Fruit fly (Drosophila melanogaster): Measurements from ENCODE around the gene CrebB.

The CrebB gene

DNA sequence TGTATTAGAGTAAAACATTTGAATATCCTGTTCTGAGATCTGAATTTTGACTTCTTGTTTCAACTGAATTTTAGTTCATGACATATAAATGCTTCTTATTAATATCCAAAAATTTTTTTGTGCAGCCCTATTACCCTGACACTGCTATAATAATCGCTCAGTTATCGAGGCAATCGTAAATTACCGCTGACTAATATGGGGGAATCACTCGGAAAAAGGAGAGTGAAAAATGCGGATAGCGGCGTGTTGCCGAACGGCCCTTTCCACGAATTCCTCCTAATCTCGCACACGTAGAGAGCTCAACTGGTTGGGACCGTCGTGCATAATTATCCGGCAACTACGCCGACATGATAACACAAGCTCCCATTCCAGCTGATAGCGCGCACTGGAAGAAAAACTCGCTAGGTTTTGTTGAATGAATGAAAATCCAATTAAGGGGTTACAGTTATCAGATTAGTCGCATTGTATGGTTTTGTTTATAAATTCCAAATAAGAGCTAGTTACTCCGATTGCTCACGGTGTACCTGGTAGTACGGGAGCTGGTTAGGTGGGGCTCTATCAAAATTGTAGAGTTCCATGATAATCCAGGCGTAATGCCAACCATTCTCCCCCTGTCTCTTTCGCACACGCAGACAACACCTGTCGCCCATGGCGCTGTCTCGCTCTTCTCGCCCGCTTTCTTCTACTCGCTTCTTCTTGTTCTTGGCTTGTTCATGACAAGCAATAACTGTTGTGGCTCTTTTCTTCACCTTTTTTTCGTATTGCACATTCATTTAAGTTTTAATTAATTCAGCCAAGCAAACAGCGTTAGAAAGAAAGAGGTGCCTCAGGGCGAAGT is 1.9 kb downstream of the CrebB start:
- peak; percentile 89 for TF ChIP-seq noc (tag; optimal IDR thresholded peaks at IDR 0.05)

DNA sequence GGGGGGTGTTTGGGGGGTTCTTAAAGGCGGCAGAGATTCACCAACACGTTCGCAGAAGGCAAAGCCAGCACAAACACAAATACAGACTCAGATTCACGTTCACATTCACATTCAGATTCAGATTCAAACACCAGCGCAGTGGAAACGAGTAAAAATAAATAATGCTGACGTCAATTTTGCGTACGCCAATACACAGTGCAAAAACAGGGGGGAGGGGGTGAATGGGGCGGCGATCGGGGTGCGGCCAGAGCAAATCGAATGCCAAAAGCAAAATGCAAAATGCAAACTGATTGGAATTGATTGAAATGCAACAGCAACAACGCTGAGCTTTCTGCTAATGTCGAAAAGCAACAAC is 2.5 kb downstream of the CrebB start:
- no peak for TF ChIP-seq noc (tag; optimal IDR thresholded peaks at IDR 0.05)

DNA sequence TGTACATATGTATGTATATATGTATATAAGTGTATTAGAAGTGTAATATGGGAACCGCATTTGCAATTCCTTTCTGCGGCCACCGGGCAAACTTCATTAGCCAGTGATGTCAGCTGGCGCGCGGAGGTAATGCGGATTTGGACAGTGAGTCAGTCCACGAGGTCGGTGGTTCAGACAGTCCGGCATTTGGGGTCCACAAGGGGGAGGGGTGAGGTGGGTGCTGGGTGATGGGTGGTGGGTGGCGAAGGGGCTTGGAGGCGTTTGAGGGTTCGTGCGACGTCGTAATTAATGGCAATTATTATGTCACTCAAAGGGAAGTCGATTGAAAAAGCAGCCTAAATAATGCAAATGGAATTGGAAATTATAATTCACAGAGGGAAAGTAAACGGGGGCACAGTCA is 3.6 kb downstream of the CrebB start:
- TF ChIP-seq noc (tag; optimal IDR thresholded peaks at IDR 0.05), result no peak

DNA sequence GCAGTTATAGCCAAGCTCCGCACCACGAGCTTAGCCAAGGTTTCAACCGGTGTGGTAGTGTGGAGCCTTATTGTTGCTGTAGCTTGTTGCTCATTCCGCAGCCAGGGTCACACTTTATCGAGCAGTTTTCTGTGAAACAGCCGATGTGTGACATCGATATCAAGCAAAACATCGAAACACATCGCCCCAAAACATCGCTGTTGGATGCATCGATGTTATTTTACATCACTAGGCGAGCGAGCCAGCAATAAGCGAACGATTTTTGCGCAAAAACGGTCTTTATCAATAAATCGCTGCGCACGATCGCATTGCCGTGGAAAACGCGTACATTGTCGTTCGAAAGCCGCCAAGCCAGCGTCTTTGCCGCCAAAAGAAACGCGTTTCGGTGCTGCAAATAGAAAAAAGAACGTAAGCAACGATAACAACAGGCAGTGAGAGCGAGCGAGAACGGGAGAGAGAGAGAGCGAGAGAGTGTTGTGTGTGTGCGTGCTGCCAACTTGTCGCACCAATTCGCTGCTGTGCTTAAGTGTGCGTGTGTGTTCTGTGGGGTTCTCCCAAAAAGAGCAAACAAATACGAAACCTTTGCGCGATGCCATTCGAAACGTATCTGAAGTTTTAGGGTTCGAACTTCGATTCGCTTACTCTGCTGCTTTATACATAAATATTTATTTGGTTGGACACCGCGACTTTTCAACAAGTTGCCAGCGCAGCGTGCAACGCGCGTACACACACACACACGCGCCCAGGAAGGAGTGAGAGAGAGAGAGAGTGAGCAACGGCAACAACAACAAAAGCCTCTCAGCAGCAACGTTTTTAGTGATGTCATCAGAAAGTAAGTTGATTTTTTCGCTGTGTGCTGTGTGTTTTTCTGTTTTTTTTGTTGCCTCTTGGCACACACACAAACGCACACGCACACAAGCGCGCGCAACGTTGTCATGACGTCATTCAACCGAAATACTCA is 4.9 kb downstream of the CrebB start:
- no peak for TF ChIP-seq noc (tag; optimal IDR thresholded peaks at IDR 0.05)

dm6 chrX:18374421-18374935 is 8.3 kb downstream of the CrebB start:
- TF ChIP-seq noc (tag; optimal IDR thresholded peaks at IDR 0.05), result no peak

DNA sequence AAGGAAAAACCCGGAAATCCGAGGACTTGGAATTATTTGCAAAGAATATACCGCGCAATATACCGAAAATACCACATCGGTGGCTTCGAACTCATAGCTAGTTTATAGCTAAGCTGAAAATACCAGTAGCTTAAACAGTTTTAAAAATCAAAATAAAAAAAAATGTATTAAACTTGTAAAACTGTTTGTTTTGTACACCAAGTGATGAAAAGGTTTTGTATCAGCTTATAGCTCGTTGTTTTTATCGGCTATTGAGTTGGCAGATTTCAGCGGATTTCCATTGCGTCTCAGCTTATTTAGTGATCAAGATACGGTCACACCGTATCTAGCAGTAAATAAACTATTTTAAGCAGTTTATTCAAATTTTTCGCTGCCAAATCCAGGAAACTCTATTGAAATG is 13.6 kb downstream of the CrebB start, which contains the start of the genes por and CG6179:
TSS of gene por (minus strand) at position 64 of the 400 bp plus-strand sequence.
TSS of gene CG6179 (plus strand) at position 292 of the 400 bp plus-strand sequence.
- no peak for TF ChIP-seq noc (tag; optimal IDR thresholded peaks at IDR 0.05)

- TF ChIP-seq noc (tag; optimal IDR thresholded peaks at IDR 0.05), result no peak
Measured at dm6 chrX:18385056-18385455, 18.9 kb downstream of the CrebB start, which contains the start of gene betaCOP. Gene betaCOP (minus strand): TSS chrX:18385242.

DNA sequence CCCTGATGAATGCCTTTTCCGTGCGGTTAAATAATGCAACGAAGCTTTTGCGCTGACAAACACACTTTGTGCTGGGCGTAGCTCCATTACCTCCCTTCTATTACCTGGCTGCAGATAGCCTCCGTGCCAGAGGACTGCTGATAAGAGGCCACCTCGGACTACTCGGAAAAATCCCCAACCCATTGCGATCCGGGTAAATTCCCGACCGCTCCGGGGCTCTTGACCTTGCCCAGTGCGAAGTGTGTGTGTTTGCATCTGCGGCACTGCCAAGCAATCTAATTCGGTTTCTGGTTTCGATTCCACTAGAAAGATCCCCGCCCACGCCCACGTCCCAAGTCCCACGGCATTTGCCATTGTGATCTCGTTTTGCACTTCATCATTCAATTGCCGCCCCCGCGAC is 19.6 kb downstream of the CrebB start:
- no peak for TF ChIP-seq noc (tag; optimal IDR thresholded peaks at IDR 0.05)

dm6 chrX:18386784-18387183 is 20.6 kb downstream of the CrebB start, which contains the start of gene Tsf1:
Gene Tsf1 (plus strand): TSS chrX:18387084.
- no peak for TF ChIP-seq noc (tag; optimal IDR thresholded peaks at IDR 0.05)

DNA sequence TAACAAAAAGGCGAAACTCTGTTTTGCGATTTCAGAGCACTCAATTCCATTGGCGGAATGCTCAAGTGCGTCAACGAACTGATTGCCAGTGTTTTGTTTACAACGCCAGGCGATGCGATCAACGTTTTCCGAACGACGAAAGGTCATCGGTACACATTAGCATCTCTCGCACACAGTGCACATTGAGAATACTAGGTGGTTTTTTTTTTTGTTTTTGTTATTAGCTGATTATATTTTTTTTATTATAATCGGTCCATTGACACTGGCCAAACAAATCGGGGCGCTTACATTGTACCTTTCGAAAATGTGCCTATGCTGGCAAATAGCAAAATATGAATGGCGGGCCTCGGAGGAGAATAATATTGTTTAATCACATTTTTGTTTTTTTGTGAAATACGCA is 29.0 kb downstream of the CrebB start:
- no peak for TF ChIP-seq noc (tag; optimal IDR thresholded peaks at IDR 0.05)

DNA sequence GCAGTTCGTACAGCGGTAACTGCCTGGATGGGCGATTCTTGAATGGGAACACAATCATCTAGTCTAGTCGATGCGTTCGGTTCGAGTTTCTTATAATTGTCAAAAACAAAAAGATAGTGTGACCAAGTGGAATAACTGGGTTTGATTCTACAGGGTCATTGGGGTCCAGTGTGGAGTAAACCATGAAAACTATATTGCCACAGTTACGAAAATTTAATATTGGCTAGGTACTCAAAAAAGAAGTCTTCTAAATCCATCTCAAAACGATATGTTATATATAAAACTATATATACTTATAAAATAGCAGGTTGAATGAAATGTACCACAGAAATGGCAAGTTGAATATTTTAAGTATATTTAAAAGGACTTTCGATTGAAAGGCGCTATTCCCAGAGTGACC is 33.8 kb downstream of the CrebB start, which contains the start of gene CG34328:
TSS of gene CG34328 (minus strand) at position 101 of the 400 bp plus-strand sequence.
- no peak for TF ChIP-seq noc (tag; optimal IDR thresholded peaks at IDR 0.05)

DNA sequence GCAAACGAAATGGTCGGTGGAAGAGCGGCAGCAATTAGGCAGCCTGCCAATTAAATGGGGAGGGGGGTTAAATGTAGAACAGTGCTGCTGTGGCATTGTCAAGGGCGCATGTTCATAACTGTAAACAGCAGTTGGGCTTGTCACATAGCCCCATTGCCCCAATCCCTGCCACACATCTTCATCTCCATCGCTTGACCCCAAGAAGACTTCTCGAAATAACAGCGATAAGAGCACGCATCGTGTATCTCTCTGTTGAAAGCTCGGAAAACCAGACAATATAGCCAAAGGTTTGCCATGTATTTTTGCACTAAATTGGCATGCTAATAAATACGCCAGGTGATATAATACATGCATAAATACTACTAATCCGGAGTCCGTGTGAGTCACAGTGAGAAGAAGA is 36.4 kb downstream of the CrebB start:
- no peak for TF ChIP-seq noc (tag; optimal IDR thresholded peaks at IDR 0.05)

DNA sequence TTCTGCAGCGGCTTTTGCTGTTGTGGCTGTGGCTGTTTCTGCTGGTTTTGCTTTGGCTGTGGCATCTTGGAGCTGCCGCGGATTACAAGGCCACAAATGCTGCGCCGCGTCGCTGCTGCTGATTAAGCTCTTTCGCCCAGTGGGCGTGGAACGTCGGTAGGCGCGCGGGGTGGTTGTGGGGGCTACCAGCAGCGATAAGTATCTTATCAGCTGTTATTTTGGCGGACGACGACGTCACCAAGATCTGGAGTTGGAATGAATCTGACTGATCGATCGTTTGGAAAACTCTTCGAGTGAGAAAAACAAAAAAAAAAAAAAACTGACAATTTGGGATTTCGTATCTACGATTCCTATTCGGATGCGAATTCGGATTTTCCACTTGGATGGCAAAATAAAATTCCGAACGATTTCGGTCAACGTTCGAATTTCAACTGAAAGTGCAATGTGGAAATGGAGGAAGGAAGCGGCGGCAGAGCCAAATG is 38.0 kb downstream of the CrebB start:
- no peak for TF ChIP-seq noc (tag; optimal IDR thresholded peaks at IDR 0.05)

DNA sequence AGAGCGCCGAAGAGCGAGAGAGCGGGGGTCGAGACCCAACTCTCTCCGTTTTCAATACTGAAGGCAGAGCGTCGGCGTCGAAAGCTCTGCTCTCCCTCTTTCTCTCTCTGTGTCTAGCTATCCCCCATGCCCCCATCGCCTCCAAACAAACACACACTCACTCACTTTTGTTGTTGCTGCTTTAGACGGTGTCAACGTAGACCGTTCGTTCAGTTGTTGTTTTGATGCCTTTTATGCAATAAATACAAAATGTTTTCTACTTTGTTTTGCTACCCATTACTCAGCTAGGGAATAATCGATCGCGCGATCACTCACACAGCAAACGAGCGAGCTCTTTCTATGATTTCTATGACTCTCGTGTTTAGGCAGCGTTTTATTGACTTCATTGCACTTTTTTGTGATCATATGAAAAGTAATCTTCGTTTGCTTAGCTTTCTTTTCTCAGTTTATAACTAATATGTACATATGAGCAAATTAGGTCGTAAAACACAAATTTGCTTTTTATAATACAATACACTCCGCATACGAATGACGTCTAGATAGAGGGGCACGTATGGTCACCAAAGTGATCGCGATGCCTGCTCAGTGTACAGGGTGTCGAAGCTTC is 38.6 kb downstream of the CrebB start:
- peak; percentile 81 for TF ChIP-seq noc (tag; optimal IDR thresholded peaks at IDR 0.05)

DNA sequence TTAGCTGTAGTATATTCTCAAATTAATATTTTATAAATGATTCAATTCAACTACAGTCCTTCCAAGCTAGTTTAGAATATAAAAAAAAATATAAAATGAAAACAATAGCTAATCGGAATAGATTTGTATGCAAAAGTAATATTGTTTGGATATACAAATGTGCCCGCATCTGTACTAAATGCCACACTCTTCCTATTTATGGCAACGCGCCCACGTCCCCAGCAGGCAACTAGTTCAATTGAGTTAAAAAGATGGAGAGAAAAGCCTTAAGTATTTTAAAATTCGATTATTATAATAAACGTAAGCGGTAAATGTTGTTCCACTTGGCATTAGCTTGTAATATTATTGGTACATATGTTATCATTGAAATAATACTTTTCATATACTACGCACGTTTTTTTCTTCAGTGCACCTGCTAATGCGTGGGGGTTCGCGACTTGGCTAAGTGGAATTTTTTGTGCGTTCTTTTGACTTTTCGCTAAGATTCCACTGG is 39.5 kb downstream of the CrebB start:
- peak; percentile 77 for TF ChIP-seq noc (tag; optimal IDR thresholded peaks at IDR 0.05)

All from whole organism, larva.